Worm (Caenorhabditis elegans): ENCODE results near the gene fbxa-107.

fbxa-107 gene

ce11 chrV:18086174-18086661 lies 37.5 kb upstream of the fbxa-107 start, which contains the start of gene Y59A8B.12:
Gene Y59A8B.12 (minus strand): TSS chrV:18086224.
- TF ChIP-seq saeg-2 (GFP tag; IDR thresholded peaks at IDR 0.05) (no peak), ceh-32 (tag; optimal IDR thresholded peaks at IDR 0.05; ENCODE audit: poor library complexity) (no peak), vab-7 (GFP tag; IDR thresholded peaks at IDR 0.05) (no peak), lin-13 (GFP tag; optimal IDR thresholded peaks at IDR 0.05) (no peak), zfp-2 (tag; optimal IDR thresholded peaks at IDR 0.05) (no peak), unc-130 (GFP tag; optimal IDR thresholded peaks at IDR 0.05) (no peak), aly-2 (tag; optimal IDR thresholded peaks at IDR 0.05) (no peak), pha-4 (GFP tag; IDR thresholded peaks at IDR 0.05) (no peak), pha-4 (tag; optimal IDR thresholded peaks at IDR 0.05) (no peak), dmd-8 (GFP tag; IDR thresholded peaks at IDR 0.05) (no peak), ctbp-1 (GFP tag; IDR thresholded peaks at IDR 0.05) (no peak), F37D6.2 (tag; optimal IDR thresholded peaks at IDR 0.05) (no peak)

ce11 chrV:18086783-18087182 lies 37.0 kb upstream of the fbxa-107 start, which contains the start of gene slr-2:
Gene slr-2 (plus strand): TSS chrV:18087123.
- TF ChIP-seq pha-4 (GFP tag; IDR thresholded peaks at IDR 0.05) (no peak), pha-4 (tag; optimal IDR thresholded peaks at IDR 0.05) (no peak), egl-43 (GFP tag; IDR thresholded peaks at IDR 0.05) (no peak), mdl-1 (tag; optimal IDR thresholded peaks at IDR 0.05) (no peak), mep-1 (tag; optimal IDR thresholded peaks at IDR 0.05) (peak; percentile 45), T20F7.1 (GFP tag; optimal IDR thresholded peaks at IDR 0.05) (no peak), ceh-28 (tag; optimal IDR thresholded peaks at IDR 0.05) (no peak), zip-11 (GFP tag; IDR thresholded peaks at IDR 0.05) (no peak), mes-2 (tag; optimal IDR thresholded peaks at IDR 0.05; ENCODE audit: poor library complexity, severe bottlenecking) (no peak), zip-2 (tag; optimal IDR thresholded peaks at IDR 0.05) (no peak), daf-16 (GFP tag; optimal IDR thresholded peaks at IDR 0.05) (no peak), daf-16 (tag; optimal IDR thresholded peaks at IDR 0.05) (no peak), lsy-2 (tag; optimal IDR thresholded peaks at IDR 0.05) (peak in 1 of 2 experiments; percentile 53), ceh-82 (tag; optimal IDR thresholded peaks at IDR 0.05) (no peak), set-16 (GFP tag; IDR thresholded peaks at IDR 0.05) (no peak), unc-62 (GFP tag; optimal IDR thresholded peaks at IDR 0.05 in 1 of 2) (peak in 1 of 2 experiments; percentile 1), unc-62 (tag; optimal IDR thresholded peaks at IDR 0.05) (no peak), nhr-111 (GFP tag; optimal IDR thresholded peaks at IDR 0.05) (no peak), jun-1 (tag; optimal IDR thresholded peaks at IDR 0.05) (no peak), F10B5.3 (tag; optimal IDR thresholded peaks at IDR 0.05) (no peak), ceh-20 (GFP tag; IDR thresholded peaks at IDR 0.05) (no peak), fos-1 (tag; optimal IDR thresholded peaks at IDR 0.05) (no peak), F37D6.2 (tag; optimal IDR thresholded peaks at IDR 0.05) (no peak), dpl-1 (GFP tag; optimal IDR thresholded peaks at IDR 0.05) (peak; percentile 95), D1046.2 (GFP tag; IDR thresholded peaks at IDR 0.05) (no peak), nhr-28 (tag; optimal IDR thresholded peaks at IDR 0.05) (peak; percentile 44), nhr-48 (tag; optimal IDR thresholded peaks at IDR 0.05) (no peak), lin-38 (GFP tag; IDR thresholded peaks at IDR 0.05) (peak; percentile 96), spr-1 (tag; optimal IDR thresholded peaks at IDR 0.05) (no peak), hlh-30 (tag; optimal IDR thresholded peaks at IDR 0.05; ENCODE audit: insufficient read depth) (peak; percentile 33), ceh-62 (tag; optimal IDR thresholded peaks at IDR 0.05) (no peak), hmg-1.1 (GFP tag; IDR thresholded peaks at IDR 0.05) (peak; percentile 51; the same call in 1 of the 2 replicates), pqm-1 (tag; optimal IDR thresholded peaks at IDR 0.05) (no peak), dmd-8 (GFP tag; IDR thresholded peaks at IDR 0.05) (no peak), Y48G9A.11 (GFP tag; IDR thresholded peaks at IDR 0.05) (no peak)
